Worm (Caenorhabditis elegans) whole organism, midembryonic: Measurements from ENCODE around the gene fbxl-1.

ENCODE experiments used
- T22C8.4 ChIP-seq: fragments of 200-800 bp; sonication (Bioruptor generic); IDR thresholded peaks from 2 replicates; pipeline ENCODE4 v1.3.6; 2022; ENCODE audit warnings: missing genetic modification characterization, missing compliant biosample characterization
- cog-1 ChIP-seq: sonication (generic microtip); optimal IDR thresholded peaks from 2 replicates; lab custom pipeline; 2016; ENCODE audit warnings: missing genetic modification characterization, missing compliant biosample characterization
- flt-1 ChIP-seq: fragments of 200-800 bp; sonication (Bioruptor generic); IDR thresholded peaks from 2 replicates; pipeline ENCODE4 v1.3.6; 2022; ENCODE audit warnings: missing genetic modification characterization, missing compliant biosample characterization
- klf-2 ChIP-seq: fragments of 200-800 bp; sonication (Bioruptor generic); conservative IDR thresholded peaks from 2 replicates; pipeline ENCODE4 v1.3.6; 2022; ENCODE audit warnings: missing genetic modification reagents, missing genetic modification characterization, missing compliant biosample characterization
- med-1 ChIP-seq: sonication (generic microtip); optimal IDR thresholded peaks from 2 replicates; lab custom pipeline; 2017; ENCODE audit warnings: missing genetic modification characterization, mild to moderate bottlenecking, missing compliant biosample characterization, antibody characterized with exemption, missing genetic modification reagents; ENCODE audit not compliant: insufficient read depth
- ref-1 ChIP-seq: fragments of 200-800 bp; sonication (Bioruptor generic); conservative IDR thresholded peaks from 2 replicates; pipeline ENCODE4 v1.3.6; 2022; ENCODE audit warnings: missing genetic modification reagents, missing genetic modification characterization, missing compliant biosample characterization
- tab-1 ChIP-seq: fragments of 200-800 bp; sonication (Bioruptor generic); IDR thresholded peaks from 2 replicates; pipeline ENCODE4 v1.3.6; 2022; ENCODE audit warnings: missing genetic modification characterization, missing compliant biosample characterization
- ztf-23 ChIP-seq: fragments of 200-800 bp; sonication (Bioruptor generic); IDR thresholded peaks from 2 replicates; pipeline ENCODE4 v1.3.6; 2022; ENCODE audit warnings: missing genetic modification reagents, missing genetic modification characterization, missing compliant biosample characterization
- ztf-29 ChIP-seq: fragments of 200-800 bp; sonication (Bioruptor generic); IDR thresholded peaks from 2 replicates; pipeline ENCODE4 v1.3.6; 2022; ENCODE audit warnings: missing genetic modification reagents, missing genetic modification characterization, missing compliant biosample characterization

Gene fbxl-1

ce11 chrIII:8202754-8203153 lies 24.9 kb upstream of the fbxl-1 start, which contains the start of gene snb-5:
Gene snb-5 (plus strand): TSS chrIII:8203054.
- no peak for TF ChIP-seq cog-1 (tag; lab: Kevin White, UChicago)
- no peak for TF ChIP-seq ztf-23
- no peak for TF ChIP-seq T22C8.4
- TF ChIP-seq tab-1 (GFP tag; lab: Robert Waterston, UW) = no peak

DNA sequence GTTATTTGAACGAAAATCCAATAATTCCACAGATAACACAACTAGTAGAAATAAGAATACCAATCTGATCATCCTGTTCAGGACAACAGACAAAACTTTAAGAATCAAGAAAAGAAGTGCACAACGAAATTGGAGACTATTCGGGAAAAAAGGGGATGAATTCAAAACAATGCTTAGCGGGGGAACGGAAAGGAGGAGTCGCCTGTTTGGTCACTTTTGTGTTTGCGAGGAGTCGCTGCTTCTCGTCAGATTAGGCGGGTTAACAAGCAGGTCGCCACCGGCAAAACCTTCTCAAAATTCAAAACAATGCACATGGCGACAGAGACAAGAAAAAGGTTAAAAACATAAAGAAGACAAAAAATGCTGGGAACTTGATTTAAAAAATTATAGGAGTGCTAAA lies 17.9 kb upstream of the fbxl-1 start, which contains the start of gene C30A5.10:
TSS of gene C30A5.10 (minus strand) at position 101 of the 400 bp plus-strand sequence.
- TF ChIP-seq cog-1 (tag; lab: Kevin White, UChicago) (no peak), ztf-23 (no peak), ref-1 (GFP tag; lab: Robert Waterston, UW) (no peak), flt-1 (GFP tag; lab: Robert Waterston, UW) (no peak), klf-2 (GFP tag; lab: Robert Waterston, UW) (no peak), med-1 (GFP tag; lab: Kevin White, UChicago) (no peak), tab-1 (GFP tag; lab: Robert Waterston, UW) (no peak), T22C8.4 (no peak), ztf-29 (GFP tag; lab: Robert Waterston, UW) (no peak)

ce11 chrIII:8211562-8211961 lies 16.1 kb upstream of the fbxl-1 start:
- TF ChIP-seq ref-1 (GFP tag; lab: Robert Waterston, UW) (no peak), T22C8.4 (no peak), klf-2 (GFP tag; lab: Robert Waterston, UW) (no peak), med-1 (GFP tag; lab: Kevin White, UChicago) (no peak), flt-1 (GFP tag; lab: Robert Waterston, UW) (no peak), ztf-23 (no peak), ztf-29 (GFP tag; lab: Robert Waterston, UW) (no peak), cog-1 (tag; lab: Kevin White, UChicago) (no peak), tab-1 (GFP tag; lab: Robert Waterston, UW) (no peak)

ce11 chrIII:8216224-8216623 lies 11.4 kb upstream of the fbxl-1 start, which contains the start of gene unc-86:
Gene unc-86 (minus strand): TSS chrIII:8216336.
- TF ChIP-seq ztf-29 (GFP tag; lab: Robert Waterston, UW) (no peak), flt-1 (GFP tag; lab: Robert Waterston, UW) (no peak), med-1 (GFP tag; lab: Kevin White, UChicago) (no peak), cog-1 (tag; lab: Kevin White, UChicago) (no peak), tab-1 (GFP tag; lab: Robert Waterston, UW) (no peak), ztf-23 (no peak), ref-1 (GFP tag; lab: Robert Waterston, UW) (no peak), T22C8.4 (no peak), klf-2 (GFP tag; lab: Robert Waterston, UW) (no peak)

DNA sequence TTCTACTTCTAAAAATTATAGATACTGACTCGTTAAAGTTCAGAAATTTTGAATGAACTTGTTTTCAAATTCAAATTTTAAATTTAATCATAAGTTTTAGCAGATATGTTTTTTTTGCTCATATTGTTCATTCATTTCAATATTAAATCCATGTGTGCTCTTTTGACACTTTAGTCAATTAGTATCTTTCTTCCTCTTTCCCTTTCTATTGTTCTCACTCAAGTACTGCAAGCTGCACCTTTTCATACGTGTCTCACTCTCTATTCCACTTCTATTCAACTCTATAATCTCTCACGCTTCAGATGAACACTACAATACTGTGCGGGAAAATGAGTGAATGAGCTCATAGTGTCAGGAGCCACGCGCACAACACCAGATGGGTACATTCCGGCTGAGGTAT lies 9.7 kb upstream of the fbxl-1 start, which contains the start of gene C30A5.16:
TSS of gene C30A5.16 (plus strand) at position 301 of the 400 bp plus-strand sequence.
- TF ChIP-seq ztf-29 (GFP tag; lab: Robert Waterston, UW) = no peak
- no peak for TF ChIP-seq klf-2 (GFP tag; lab: Robert Waterston, UW)
- TF ChIP-seq ztf-23 = no peak
- no peak for TF ChIP-seq med-1 (GFP tag; lab: Kevin White, UChicago)
- no peak for TF ChIP-seq tab-1 (GFP tag; lab: Robert Waterston, UW)
- TF ChIP-seq cog-1 (tag; lab: Kevin White, UChicago) = no peak
- no peak for TF ChIP-seq T22C8.4
- no peak for TF ChIP-seq ref-1 (GFP tag; lab: Robert Waterston, UW)
- TF ChIP-seq flt-1 (GFP tag; lab: Robert Waterston, UW) = no peak

- no peak for TF ChIP-seq cog-1 (tag; lab: Kevin White, UChicago)
- no peak for TF ChIP-seq T22C8.4
- TF ChIP-seq ref-1 (GFP tag; lab: Robert Waterston, UW) = no peak
- TF ChIP-seq tab-1 (GFP tag; lab: Robert Waterston, UW) = no peak
- no peak for TF ChIP-seq med-1 (GFP tag; lab: Kevin White, UChicago)
- no peak for TF ChIP-seq flt-1 (GFP tag; lab: Robert Waterston, UW)
- TF ChIP-seq ztf-23 = no peak
Observed at ce11 chrIII:8220081-8220480, 7.5 kb upstream of the fbxl-1 start.

ce11 chrIII:8224769-8225168 lies 2.9 kb upstream of the fbxl-1 start, which contains the start of gene mob-4:
Gene mob-4 (plus strand): TSS chrIII:8225097.
- no peak for TF ChIP-seq med-1 (GFP tag; lab: Kevin White, UChicago)
- TF ChIP-seq tab-1 (GFP tag; lab: Robert Waterston, UW) = no peak
- TF ChIP-seq klf-2 (GFP tag; lab: Robert Waterston, UW) = no peak
- TF ChIP-seq flt-1 (GFP tag; lab: Robert Waterston, UW) = no peak
- no peak for TF ChIP-seq cog-1 (tag; lab: Kevin White, UChicago)
- no peak for TF ChIP-seq T22C8.4
- no peak for TF ChIP-seq ref-1 (GFP tag; lab: Robert Waterston, UW)

DNA sequence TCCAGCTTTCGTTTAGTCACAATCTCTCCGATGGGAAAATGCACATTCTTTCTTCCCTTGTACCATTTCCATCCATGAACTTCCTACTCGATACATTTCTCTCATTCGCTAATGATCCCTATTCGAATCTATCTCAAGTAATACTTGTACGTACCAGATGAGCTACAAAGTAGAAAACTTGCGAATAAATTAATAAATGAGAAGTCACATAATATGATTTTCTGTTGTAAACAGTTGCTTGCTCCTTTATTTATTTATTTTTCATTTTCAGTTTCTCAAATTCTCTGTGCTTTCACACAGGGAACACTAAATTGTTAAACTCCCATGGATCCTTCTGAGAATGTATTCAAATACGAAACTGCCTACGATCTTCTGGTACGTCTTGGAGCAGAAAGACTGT lies 1.5 kb upstream of the fbxl-1 start, which contains the start of gene rfs-1:
TSS of gene rfs-1 (plus strand) at position 301 of the 400 bp plus-strand sequence.
- no peak for TF ChIP-seq ztf-23
- TF ChIP-seq tab-1 (GFP tag; lab: Robert Waterston, UW) = no peak
- TF ChIP-seq ref-1 (GFP tag; lab: Robert Waterston, UW) = no peak
- no peak for TF ChIP-seq ztf-29 (GFP tag; lab: Robert Waterston, UW)
- TF ChIP-seq klf-2 (GFP tag; lab: Robert Waterston, UW) = no peak
- TF ChIP-seq T22C8.4 = no peak
- TF ChIP-seq flt-1 (GFP tag; lab: Robert Waterston, UW) = no peak

ce11 chrIII:8228916-8229315 lies 1.3 kb downstream of the fbxl-1 start:
- TF ChIP-seq med-1 (GFP tag; lab: Kevin White, UChicago) = no peak
- no peak for TF ChIP-seq tab-1 (GFP tag; lab: Robert Waterston, UW)
- TF ChIP-seq klf-2 (GFP tag; lab: Robert Waterston, UW) = no peak
- TF ChIP-seq cog-1 (tag; lab: Kevin White, UChicago) = no peak
- TF ChIP-seq ztf-23 = no peak
- no peak for TF ChIP-seq ref-1 (GFP tag; lab: Robert Waterston, UW)
- no peak for TF ChIP-seq T22C8.4
- TF ChIP-seq flt-1 (GFP tag; lab: Robert Waterston, UW) = no peak
- TF ChIP-seq ztf-29 (GFP tag; lab: Robert Waterston, UW) = no peak
